Worm (Caenorhabditis elegans): ENCODE data around the gene srsx-17.

The srsx-17 gene

DNA sequence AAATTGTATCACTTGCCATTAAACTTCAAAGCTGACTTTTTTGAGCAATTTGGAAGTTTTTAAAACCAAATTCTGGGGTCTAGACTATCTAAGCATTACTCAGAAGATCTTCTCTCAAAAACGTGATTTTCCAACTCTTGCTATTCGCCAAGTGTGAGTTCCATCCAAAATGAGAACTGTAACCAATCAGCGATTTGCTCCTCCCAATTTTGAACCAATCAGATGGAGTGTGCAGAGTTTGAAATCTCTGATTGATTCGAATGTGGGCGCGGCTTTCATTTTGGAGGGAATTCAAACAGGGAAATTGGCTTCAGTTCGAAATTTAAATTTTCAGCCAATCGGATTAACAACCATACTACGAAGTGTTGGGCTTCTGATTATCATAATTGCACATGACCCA, 25.6 kb downstream of the srsx-17 start:
- TF ChIP-seq ceh-24 (tag; optimal IDR thresholded peaks at IDR 0.05) (no peak), unc-86 (tag; optimal IDR thresholded peaks at IDR 0.05) (no peak), ceh-18 (tag; optimal IDR thresholded peaks at IDR 0.05) (no peak), K09A11.1 (tag; optimal IDR thresholded peaks at IDR 0.05; ENCODE audit: insufficient read depth) (no peak), nfya-1 (tag; optimal IDR thresholded peaks at IDR 0.05) (peak; percentile 75), ama-1 (optimal IDR thresholded peaks at IDR 0.05) (no peak)

ce11 chrV:5954747-5955146, 27.3 kb downstream of the srsx-17 start, which contains the start of gene M03F8.6:
Gene M03F8.6, minus strand, starts transcription at chrV:5954847.
- TF ChIP-seq mec-3 (tag; optimal IDR thresholded peaks at IDR 0.05; ENCODE audit: borderline replicate concordance) (no peak), pat-9 (tag; optimal IDR thresholded peaks at IDR 0.05) (no peak), zip-5 (tag; optimal IDR thresholded peaks at IDR 0.05) (no peak), elt-4 (tag; optimal IDR thresholded peaks at IDR 0.05) (no peak), ztf-16 (tag; optimal IDR thresholded peaks at IDR 0.05) (no peak), ceh-22 (tag; optimal IDR thresholded peaks at IDR 0.05) (no peak), ceh-30 (tag; optimal IDR thresholded peaks at IDR 0.05) (no peak), unc-42 (tag; optimal IDR thresholded peaks at IDR 0.05) (no peak), elt-2 (tag; optimal IDR thresholded peaks at IDR 0.05) (no peak)

DNA sequence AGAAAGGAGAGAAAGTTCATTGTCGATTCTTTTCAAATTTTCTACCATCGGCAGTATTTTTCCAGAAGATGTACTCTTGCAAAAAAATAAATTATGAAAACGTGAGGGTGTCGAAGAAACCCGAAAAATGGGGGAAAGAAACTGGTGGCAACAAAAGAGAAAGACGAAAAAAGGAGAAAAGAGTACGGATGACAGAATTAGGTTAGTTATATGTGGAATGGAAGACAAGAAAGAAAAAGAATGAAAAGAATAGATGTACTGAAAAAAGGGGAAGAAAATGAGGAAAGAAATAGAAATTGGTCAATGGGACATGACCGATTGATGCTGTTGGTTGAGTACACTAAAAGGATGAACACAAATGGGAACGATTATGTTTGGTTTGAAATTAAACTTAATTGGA, 28.2 kb downstream of the srsx-17 start:
- no peak for TF ChIP-seq dve-1 (tag; optimal IDR thresholded peaks at IDR 0.05)
- no peak for TF ChIP-seq hlh-6 (tag; optimal IDR thresholded peaks at IDR 0.05)
- TF ChIP-seq rnt-1 (tag; optimal IDR thresholded peaks at IDR 0.05): no peak
- peak; percentile 74 for TF ChIP-seq unc-42 (tag; optimal IDR thresholded peaks at IDR 0.05)
- no peak for TF ChIP-seq eyg-1 (tag; optimal IDR thresholded peaks at IDR 0.05)

- peak; percentile 85 for TF ChIP-seq unc-42 (tag; optimal IDR thresholded peaks at IDR 0.05)
- TF ChIP-seq ceh-30 (tag; optimal IDR thresholded peaks at IDR 0.05): no peak
These were observed 34.1 kb downstream of the srsx-17 start, which contains the start of gene mcp-1 for ce11 chrV:5961516-5961915. Gene mcp-1, plus strand, starts transcription at chrV:5961807.

DNA sequence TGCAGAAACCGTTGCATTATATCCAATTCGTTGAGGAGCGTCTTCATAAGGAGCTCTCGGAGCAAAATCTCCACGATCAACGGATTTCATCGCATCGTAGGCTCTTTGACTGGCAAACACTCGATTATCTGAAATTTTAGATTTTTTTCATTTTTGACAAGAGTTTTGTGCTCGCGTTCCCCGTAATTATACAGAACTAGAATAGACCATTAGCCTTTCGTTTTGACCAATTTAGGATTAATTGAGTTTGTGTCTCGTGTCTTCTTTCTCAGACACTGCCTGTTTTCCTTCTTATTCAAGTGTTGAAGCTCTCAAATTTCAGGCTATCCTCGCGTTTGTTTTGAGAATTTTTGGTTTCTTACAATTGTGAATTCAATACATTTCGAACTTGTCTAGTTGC, 35.6 kb downstream of the srsx-17 start:
- TF ChIP-seq unc-42 (tag; optimal IDR thresholded peaks at IDR 0.05): peak; percentile 59
- TF ChIP-seq pag-3 (tag; optimal IDR thresholded peaks at IDR 0.05; ENCODE audit: borderline replicate concordance): no peak

ce11 chrV:5963696-5964095, 36.2 kb downstream of the srsx-17 start, which contains the start of gene pcm-1:
Gene pcm-1, minus strand, starts transcription at chrV:5963882.
- TF ChIP-seq syd-9 (tag; optimal IDR thresholded peaks at IDR 0.05) (no peak), unc-42 (tag; optimal IDR thresholded peaks at IDR 0.05) (peak; percentile 14), nfya-1 (tag; optimal IDR thresholded peaks at IDR 0.05) (peak; percentile 20), ceh-22 (tag; optimal IDR thresholded peaks at IDR 0.05) (no peak)

- TF ChIP-seq ceh-18 (tag; optimal IDR thresholded peaks at IDR 0.05): peak; percentile 8
- TF ChIP-seq unc-42 (tag; optimal IDR thresholded peaks at IDR 0.05): peak; percentile 32
- peak; percentile 43 for TF ChIP-seq unc-55 (GFP tag; optimal IDR thresholded peaks at IDR 0.05)
- no peak for TF ChIP-seq K02D7.2 (tag; optimal IDR thresholded peaks at IDR 0.05)
- no peak for TF ChIP-seq sdc-2 (tag; optimal IDR thresholded peaks at IDR 0.05)
- no peak for TF ChIP-seq ceh-48 (tag; optimal IDR thresholded peaks at IDR 0.05)
- TF ChIP-seq ztf-16 (tag; optimal IDR thresholded peaks at IDR 0.05): no peak
These were observed 37.3 kb downstream of the srsx-17 start for ce11 chrV:5964658-5965178.

DNA sequence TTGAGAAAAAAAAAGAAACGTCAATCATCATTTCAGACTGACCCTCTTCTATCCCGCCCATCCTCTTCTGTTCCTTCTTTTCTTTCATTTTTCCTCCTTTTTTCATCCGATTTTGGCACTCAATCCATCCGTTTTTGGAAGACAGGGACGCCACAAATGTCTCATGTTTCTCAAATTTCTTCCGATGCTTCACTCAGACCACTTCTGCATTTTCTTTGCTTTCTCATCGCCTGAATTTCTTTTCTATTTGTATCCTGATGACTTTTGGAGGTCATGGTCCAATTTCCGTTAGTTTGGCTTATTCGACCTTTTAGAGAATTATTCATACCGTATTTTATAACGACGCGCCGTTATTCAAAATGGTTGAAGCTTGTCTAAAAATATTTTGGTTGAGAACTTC, 45.1 kb downstream of the srsx-17 start:
- no peak for TF ChIP-seq zip-5 (tag; optimal IDR thresholded peaks at IDR 0.05)
- TF ChIP-seq pha-4 (tag; optimal IDR thresholded peaks at IDR 0.05): no peak
